Worm (Caenorhabditis elegans) whole organism, young adult: ENCODE results near the gene srx-38.

Experiments used
- B0035.1 ChIP-seq: sonication (generic microtip); optimal IDR thresholded peaks from 2 replicates; lab custom pipeline; 2016; ENCODE audit warnings: missing genetic modification characterization, mild to moderate bottlenecking, missing compliant biosample characterization, missing genotype, missing genetic modification reagents
- F22D6.2 ChIP-seq: sonication (generic microtip); optimal IDR thresholded peaks from 2 replicates; lab custom pipeline; 2016; ENCODE audit warnings: mild to moderate bottlenecking, missing genetic modification characterization, missing compliant biosample characterization
- F39B2.1 ChIP-seq: fragments of 200-800 bp; sonication (Bioruptor generic); IDR thresholded peaks from 2 replicates; pipeline ENCODE4 v1.3.6; 2022; ENCODE audit warnings: missing genetic modification reagents, missing genetic modification characterization, missing compliant biosample characterization
- atf-7 ChIP-seq: sonication (generic microtip); optimal IDR thresholded peaks from 2 replicates; lab custom pipeline; 2017; ENCODE audit warnings: mild to moderate bottlenecking, missing genetic modification characterization, missing compliant biosample characterization
- bed-2 ChIP-seq: fragments of 200-800 bp; sonication (Bioruptor generic); IDR thresholded peaks from 2 replicates; pipeline ENCODE4 v1.3.6; 2022; ENCODE audit warnings: missing genetic modification reagents, missing genetic modification characterization, missing compliant biosample characterization
- ceh-91 ChIP-seq: fragments of 200-800 bp; sonication (Bioruptor generic); IDR thresholded peaks from 2 replicates; pipeline ENCODE4 v1.3.6; 2022; ENCODE audit warnings: missing genetic modification reagents, missing genetic modification characterization, missing compliant biosample characterization
- egrh-3 ChIP-seq: fragments of 200-800 bp; sonication (Bioruptor generic); IDR thresholded peaks from 2 replicates; pipeline ENCODE4 v1.3.6; 2022; ENCODE audit warnings: missing genetic modification reagents, missing genetic modification characterization, missing compliant biosample characterization
- ets-4 ChIP-seq: fragments of 200-800 bp; sonication (Bioruptor generic); optimal IDR thresholded peaks from 2 replicates; lab custom pipeline; 2018; ENCODE audit warnings: mild to moderate bottlenecking, missing genetic modification characterization, missing compliant biosample characterization
- mxl-1 ChIP-seq: sonication (generic microtip); optimal IDR thresholded peaks from 2 replicates; lab custom pipeline; 2016; ENCODE audit warnings: missing genetic modification characterization, missing compliant biosample characterization
- rcor-1 ChIP-seq: fragments of 200-800 bp; sonication (Bioruptor generic); IDR thresholded peaks from 2 replicates; pipeline ENCODE4 v1.3.6; 2022; ENCODE audit warnings: missing genetic modification reagents, missing genetic modification characterization, missing compliant biosample characterization
- sptf-2 ChIP-seq: fragments of 200-800 bp; sonication (Bioruptor generic); optimal IDR thresholded peaks from 2 replicates; lab custom pipeline; 2018; ENCODE audit warnings: mild to moderate bottlenecking, missing genetic modification characterization, missing compliant biosample characterization
- tbx-9 ChIP-seq: sonication (generic microtip); optimal IDR thresholded peaks from 2 replicates; lab custom pipeline; 2016; ENCODE audit warnings: borderline replicate concordance, missing genetic modification characterization, inconsistent platforms, missing compliant biosample characterization
- unc-62 ChIP-seq: fragments of 150-350 bp; optimal IDR thresholded peaks from 2 replicates; lab custom pipeline; 2014; ENCODE audit warnings: missing biosample characterization, missing genetic modification reagents, missing genetic modification characterization

ce11 chrV:5177209-5177608, 21.8 kb upstream of the srx-38 start, which contains the start of gene ugt-51:
- TF ChIP-seq rcor-1 (GFP tag; lab: Robert Waterston, UW) (no peak), bed-2 (GFP tag; lab: Robert Waterston, UW) (no peak), sptf-2 (no peak), F39B2.1 (GFP tag; lab: Robert Waterston, UW) (no peak), unc-62 (no peak), tbx-9 (no peak), mxl-1 (no peak), atf-7 (tag; lab: Kevin White, UChicago) (no peak), ceh-91 (GFP tag; lab: Robert Waterston, UW) (no peak), ets-4 (GFP tag; lab: Kevin White, UChicago) (no peak), B0035.1 (tag; lab: Kevin White, UChicago) (no peak), F22D6.2 (tag; lab: Kevin White, UChicago) (no peak), egrh-3 (GFP tag; lab: Robert Waterston, UW) (no peak)
